Worm (Caenorhabditis elegans) whole organism, young adult: ENCODE results near the gene F18E2.15.

ENCODE experiments used
- B0019.2 ChIP-seq: fragments of 200-800 bp; sonication (Bioruptor generic); conservative IDR thresholded peaks from 2 replicates; pipeline ENCODE4 v1.3.6; 2022; ENCODE audit warnings: missing genetic modification reagents, missing genetic modification characterization, missing compliant biosample characterization
- C06A6.2 ChIP-seq: fragments of 200-800 bp; sonication (Bioruptor generic); conservative IDR thresholded peaks from 2 replicates; pipeline ENCODE4 v1.3.6; 2022; ENCODE audit warnings: missing genetic modification characterization, missing compliant biosample characterization
- C17E4.6 ChIP-seq: fragments of 200-800 bp; sonication (Bioruptor generic); IDR thresholded peaks from 2 replicates; pipeline ENCODE4 v1.3.6; 2022; ENCODE audit warnings: missing genetic modification reagents, missing genetic modification characterization, missing compliant biosample characterization
- D2030.7 ChIP-seq: fragments of 200-800 bp; sonication (Bioruptor generic); IDR thresholded peaks from 2 replicates; pipeline ENCODE4 v1.3.6; 2022; ENCODE audit warnings: missing genetic modification reagents, missing genetic modification characterization, missing compliant biosample characterization
- F33H1.4 ChIP-seq: fragments of 200-800 bp; sonication (Bioruptor generic); IDR thresholded peaks from 2 replicates; pipeline ENCODE4 v1.3.6; 2022; ENCODE audit warnings: missing genetic modification reagents, missing genetic modification characterization, missing compliant biosample characterization
- F39B2.1 ChIP-seq: fragments of 200-800 bp; sonication (Bioruptor generic); IDR thresholded peaks from 2 replicates; pipeline ENCODE4 v1.3.6; 2022; ENCODE audit warnings: missing genetic modification reagents, missing genetic modification characterization, missing compliant biosample characterization
- F52B5.7 ChIP-seq: sonication (generic microtip); optimal IDR thresholded peaks from 2 replicates; lab custom pipeline; 2016; ENCODE audit warnings: mild to moderate bottlenecking, missing genetic modification characterization, missing compliant biosample characterization
- F55B11.4 ChIP-seq: sonication (generic microtip); optimal IDR thresholded peaks from 2 replicates; lab custom pipeline; 2016; ENCODE audit warnings: missing compliant biosample characterization, missing genetic modification characterization, borderline replicate concordance; ENCODE audit not compliant: insufficient read depth
- K11D2.4 ChIP-seq: fragments of 200-800 bp; sonication (Bioruptor generic); IDR thresholded peaks from 2 replicates; pipeline ENCODE4 v1.3.6; 2022; ENCODE audit warnings: missing genetic modification reagents, missing genetic modification characterization, missing compliant biosample characterization
- T26A5.8 ChIP-seq: sonication (generic microtip); optimal IDR thresholded peaks from 2 replicates; lab custom pipeline; 2016; ENCODE audit warnings: missing genetic modification characterization, missing compliant biosample characterization
- Y67H2A.10 ChIP-seq: fragments of 200-800 bp; sonication (Bioruptor generic); conservative IDR thresholded peaks from 2 replicates; pipeline ENCODE4 v1.3.6; 2022; ENCODE audit warnings: missing genetic modification reagents, missing genetic modification characterization, missing compliant biosample characterization
- Y95B8A.8 ChIP-seq: fragments of 200-800 bp; sonication (Bioruptor generic); IDR thresholded peaks from 2 replicates; pipeline ENCODE4 v1.3.6; 2022; ENCODE audit warnings: missing genetic modification reagents, missing genetic modification characterization, missing compliant biosample characterization
- akir-1 ChIP-seq: fragments of 200-800 bp; sonication (Bioruptor generic); optimal IDR thresholded peaks from 2 replicates; lab custom pipeline; 2018; ENCODE audit warnings: mild to moderate bottlenecking, missing genetic modification characterization, moderate library complexity, missing compliant biosample characterization
- attf-3 ChIP-seq: fragments of 200-800 bp; sonication (Bioruptor generic); conservative IDR thresholded peaks from 2 replicates; pipeline ENCODE4 v1.3.6; 2022; ENCODE audit warnings: missing genetic modification reagents, missing genetic modification characterization, missing compliant biosample characterization
- bed-1 ChIP-seq: fragments of 200-800 bp; sonication (Bioruptor generic); IDR thresholded peaks from 2 replicates; pipeline ENCODE4 v1.3.6; 2022; ENCODE audit warnings: missing genetic modification reagents, missing genetic modification characterization, missing compliant biosample characterization
- cebp-2 ChIP-seq: fragments of 200-800 bp; sonication (Bioruptor generic); IDR thresholded peaks from 2 replicates; pipeline ENCODE4 v1.3.6; 2022; ENCODE audit warnings: missing genetic modification characterization, missing compliant biosample characterization
- ceh-27 ChIP-seq: fragments of 200-800 bp; sonication (Bioruptor generic); optimal IDR thresholded peaks from 2 replicates; lab custom pipeline; 2018; ENCODE audit warnings: mild to moderate bottlenecking, missing genetic modification characterization, moderate library complexity, missing compliant biosample characterization
- ceh-40 ChIP-seq: fragments of 200-800 bp; sonication (Bioruptor generic); IDR thresholded peaks from 2 replicates; pipeline ENCODE4 v1.3.6; 2022; ENCODE audit warnings: missing genetic modification characterization, missing compliant biosample characterization
- ceh-91 ChIP-seq: fragments of 200-800 bp; sonication (Bioruptor generic); IDR thresholded peaks from 2 replicates; pipeline ENCODE4 v1.3.6; 2022; ENCODE audit warnings: missing genetic modification reagents, missing genetic modification characterization, missing compliant biosample characterization
- egl-18 ChIP-seq: fragments of 200-800 bp; sonication (Bioruptor generic); IDR thresholded peaks from 2 replicates; pipeline ENCODE4 v1.3.6; 2022; ENCODE audit warnings: missing genetic modification reagents, missing genetic modification characterization, missing compliant biosample characterization
- egrh-3 ChIP-seq: fragments of 200-800 bp; sonication (Bioruptor generic); IDR thresholded peaks from 2 replicates; pipeline ENCODE4 v1.3.6; 2022; ENCODE audit warnings: missing genetic modification reagents, missing genetic modification characterization, missing compliant biosample characterization
- ekl-4 ChIP-seq: fragments of 200-800 bp; sonication (Bioruptor generic); IDR thresholded peaks from 2 replicates; pipeline ENCODE4 v1.3.6; 2022; ENCODE audit warnings: missing genetic modification reagents, missing genetic modification characterization, missing compliant biosample characterization
- gei-17 ChIP-seq: fragments of 200-800 bp; sonication (Bioruptor generic); optimal IDR thresholded peaks from 2 replicates; lab custom pipeline; 2018; ENCODE audit warnings: mild to moderate bottlenecking, missing genetic modification characterization, missing compliant biosample characterization
- him-1 ChIP-seq: sonication (generic microtip); optimal IDR thresholded peaks from 2 replicates; lab custom pipeline; 2016; ENCODE audit warnings: missing genotype, missing genetic modification reagents, missing genetic modification characterization, missing compliant biosample characterization
- hmg-20 ChIP-seq: fragments of 200-800 bp; sonication (Bioruptor generic); IDR thresholded peaks from 2 replicates; pipeline ENCODE4 v1.3.6; 2022; ENCODE audit warnings: missing genetic modification reagents, missing genetic modification characterization, missing compliant biosample characterization
- hsf-1 ChIP-seq: fragments of 200-800 bp; sonication (Bioruptor generic); IDR thresholded peaks from 2 replicates; pipeline ENCODE4 v1.3.6; 2022; ENCODE audit warnings: missing genetic modification reagents, missing genetic modification characterization, missing compliant biosample characterization
- let-526 ChIP-seq: fragments of 200-800 bp; sonication (Bioruptor generic); IDR thresholded peaks from 2 replicates; pipeline ENCODE4 v1.3.6; 2022; ENCODE audit warnings: missing genetic modification reagents, missing genetic modification characterization, missing compliant biosample characterization
- let-607 ChIP-seq, 2 experiments: fragments of 200-800 bp in 1 of 2; sonication (Bioruptor generic) in 1 of 2; sonication (generic microtip) in 1 of 2; optimal IDR thresholded peaks; 2 replicates each; lab custom pipeline; 2016 to 2018; ENCODE audit warnings: mild to moderate bottlenecking in 2 of 2, missing compliant biosample characterization in 2 of 2, missing genetic modification characterization in 2 of 2, moderate library complexity in 2 of 2, missing genotype in 1 of 2
- lin-35 ChIP-seq, 3 experiments: fragments of 150-350 bp in 2 of 3; sonication (generic microtip) in 1 of 3; optimal IDR thresholded peaks; 2 replicates each; lab custom pipeline; 2014 to 2018; ENCODE audit warnings: missing biosample characterization in 3 of 3, missing genetic modification characterization in 3 of 3, missing genetic modification reagents in 3 of 3
- lin-54 ChIP-seq: fragments of 200-800 bp; sonication (Bioruptor generic); optimal IDR thresholded peaks from 2 replicates; lab custom pipeline; 2018; ENCODE audit warnings: mild to moderate bottlenecking, missing genetic modification characterization, missing compliant biosample characterization
- lsy-27 ChIP-seq: sonication (generic microtip); optimal IDR thresholded peaks from 2 replicates; lab custom pipeline; 2017; ENCODE audit warnings: missing genetic modification characterization, mild to moderate bottlenecking, missing compliant biosample characterization, antibody characterized with exemption, missing genotype, borderline replicate concordance; ENCODE audit not compliant: insufficient read depth
- mcd-1 ChIP-seq: fragments of 200-800 bp; sonication (Bioruptor generic); IDR thresholded peaks from 2 replicates; pipeline ENCODE4 v1.3.6; 2022; ENCODE audit warnings: missing genetic modification reagents, missing genetic modification characterization, missing compliant biosample characterization
- mxl-1 ChIP-seq: sonication (generic microtip); optimal IDR thresholded peaks from 2 replicates; lab custom pipeline; 2016; ENCODE audit warnings: missing genetic modification characterization, missing compliant biosample characterization
- nfya-1 ChIP-seq: sonication (generic microtip); optimal IDR thresholded peaks from 2 replicates; lab custom pipeline; 2017; ENCODE audit warnings: antibody characterized with exemption, missing compliant biosample characterization, missing genetic modification characterization, borderline replicate concordance; ENCODE audit not compliant: insufficient read depth
- nfya-2 ChIP-seq: fragments of 200-800 bp; sonication (Bioruptor generic); IDR thresholded peaks from 2 replicates; pipeline ENCODE4 v1.3.6; 2022; ENCODE audit warnings: missing genetic modification reagents, missing genetic modification characterization, missing compliant biosample characterization
- nhr-27 ChIP-seq: fragments of 200-800 bp; sonication (Bioruptor generic); optimal IDR thresholded peaks from 2 replicates; lab custom pipeline; 2018; ENCODE audit warnings: mild to moderate bottlenecking, missing genetic modification characterization, moderate library complexity, missing compliant biosample characterization
- rec-8 ChIP-seq, 2 experiments: sonication (generic microtip); optimal IDR thresholded peaks; 2 replicates each; lab custom pipeline; 2016; ENCODE audit warnings: mild to moderate bottlenecking in 2 of 2, missing genetic modification characterization in 2 of 2, missing genetic modification reagents in 2 of 2, missing genotype in 2 of 2, missing biosample characterization in 1 of 2, missing compliant biosample characterization in 1 of 2, moderate library complexity in 1 of 2
- repo-1 ChIP-seq: sonication (generic microtip); optimal IDR thresholded peaks from 2 replicates; lab custom pipeline; 2017; ENCODE audit warnings: mild to moderate bottlenecking, missing genetic modification characterization, missing compliant biosample characterization
- sea-2 ChIP-seq: fragments of 200-800 bp; sonication (Bioruptor generic); IDR thresholded peaks from 2 replicates; pipeline ENCODE4 v1.3.6; 2022; ENCODE audit warnings: missing genetic modification characterization, missing compliant biosample characterization
- snpc-1.1 ChIP-seq: sonication (generic microtip); optimal IDR thresholded peaks from 2 replicates; lab custom pipeline; 2017; ENCODE audit warnings: missing genetic modification characterization, mild to moderate bottlenecking, missing compliant biosample characterization, antibody characterized with exemption, moderate library complexity, missing genotype, missing genetic modification reagents; ENCODE audit not compliant: insufficient read depth
- sptf-2 ChIP-seq: fragments of 200-800 bp; sonication (Bioruptor generic); optimal IDR thresholded peaks from 2 replicates; lab custom pipeline; 2018; ENCODE audit warnings: mild to moderate bottlenecking, missing genetic modification characterization, missing compliant biosample characterization
- tbx-9 ChIP-seq: sonication (generic microtip); optimal IDR thresholded peaks from 2 replicates; lab custom pipeline; 2016; ENCODE audit warnings: borderline replicate concordance, missing genetic modification characterization, inconsistent platforms, missing compliant biosample characterization
- tlf-1 ChIP-seq: fragments of 200-800 bp; sonication (Bioruptor generic); optimal IDR thresholded peaks from 2 replicates; lab custom pipeline; 2018; ENCODE audit warnings: mild to moderate bottlenecking, missing genetic modification characterization, missing compliant biosample characterization
- unc-130 ChIP-seq: sonication (generic microtip); optimal IDR thresholded peaks from 2 replicates; lab custom pipeline; 2016; ENCODE audit warnings: missing genetic modification reagents, missing genetic modification characterization, missing compliant biosample characterization
- zim-3 ChIP-seq: sonication (generic microtip); optimal IDR thresholded peaks from 2 replicates; lab custom pipeline; 2017; ENCODE audit warnings: mild to moderate bottlenecking, missing genetic modification characterization, moderate library complexity, missing compliant biosample characterization
- ztf-26 ChIP-seq: sonication (generic microtip); optimal IDR thresholded peaks from 2 replicates; lab custom pipeline; 2017; ENCODE audit warnings: missing genetic modification characterization, missing compliant biosample characterization
- ztf-6 ChIP-seq: fragments of 200-800 bp; sonication (Bioruptor generic); IDR thresholded peaks from 2 replicates; pipeline ENCODE4 v1.3.6; 2022; ENCODE audit warnings: missing genetic modification reagents, missing genetic modification characterization, missing compliant biosample characterization

The F18E2.15 gene

DNA sequence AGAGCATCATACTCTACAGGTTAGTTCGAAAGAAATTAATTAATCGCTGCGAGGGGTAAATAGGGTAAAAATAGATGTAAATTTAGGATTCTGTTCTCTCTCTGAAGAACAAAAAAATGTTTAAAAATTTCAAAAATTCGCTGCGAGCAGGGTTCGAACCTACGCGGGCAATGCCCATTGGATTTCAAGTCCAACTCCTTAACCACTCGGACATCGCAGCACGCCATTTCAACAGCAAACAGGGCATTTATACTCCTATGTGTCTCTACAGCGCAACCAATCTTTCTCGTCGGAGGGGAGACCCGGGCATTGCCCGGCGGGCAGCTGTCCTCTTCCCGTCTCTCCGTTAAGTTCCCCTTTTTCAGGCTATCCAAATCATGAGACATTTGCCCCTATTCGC is 19.4 kb upstream of the F18E2.15 start (continued):
- peak; percentile 8 to 22 for TF ChIP-seq let-607 (tag; optimal IDR thresholded peaks at IDR 0.05; lab: Kevin White, UChicago)
- peak; percentile 72 for TF ChIP-seq mcd-1 (GFP tag; lab: Robert Waterston, UW)
- 0 out of 2 replicates have a peak, but pooled peaks have one; percentile 45 for TF ChIP-seq egrh-3 (GFP tag; lab: Robert Waterston, UW)
- peak; percentile 65 for TF ChIP-seq attf-3
- peak; percentile 60; the same call in 1 of the 2 replicates for TF ChIP-seq let-526 (GFP tag; lab: Robert Waterston, UW)
- peak; percentile 33; the same call in 1 of the 2 replicates for TF ChIP-seq Y95B8A.8 (GFP tag; lab: Robert Waterston, UW)
- TF ChIP-seq F39B2.1 (GFP tag; lab: Robert Waterston, UW), result no peak
- TF ChIP-seq zim-3 (tag; lab: Kevin White, UChicago), result peak; percentile 91
- TF ChIP-seq nfya-1 (tag; lab: Kevin White, UChicago), result no peak
- peak; percentile 68; the same call in 1 of the 2 replicates for TF ChIP-seq ekl-4 (GFP tag; lab: Robert Waterston, UW)
- 0 out of 2 replicates have a peak, but pooled peaks have one; percentile 21 for TF ChIP-seq C17E4.6 (GFP tag; lab: Robert Waterston, UW)
- no peak for TF ChIP-seq C06A6.2 (GFP tag; lab: Robert Waterston, UW)
- TF ChIP-seq tlf-1 (GFP tag; lab: Kevin White, UChicago), result no peak
- peak; percentile 78; the same call in 1 of the 2 replicates for TF ChIP-seq ceh-40 (GFP tag; lab: Robert Waterston, UW)
- TF ChIP-seq unc-130 (GFP tag; lab: Kevin White, UChicago), result peak; percentile 17
- TF ChIP-seq lin-35 (GFP tag; optimal IDR thresholded peaks at IDR 0.05; lab: Kevin White, UChicago), result no peak
- peak; percentile 68 for TF ChIP-seq D2030.7 (GFP tag; lab: Robert Waterston, UW)
- TF ChIP-seq T26A5.8, result peak; percentile 59
- TF ChIP-seq hsf-1 (GFP tag; lab: Robert Waterston, UW), result no peak; the same call in 1 of the 2 replicates
- TF ChIP-seq Y67H2A.10 (GFP tag; lab: Robert Waterston, UW), result no peak
- peak; percentile 31; the same call in 1 of the 2 replicates for TF ChIP-seq ceh-91 (GFP tag; lab: Robert Waterston, UW)
- peak; percentile 59 for TF ChIP-seq sptf-2 (GFP tag; lab: Kevin White, UChicago)
- peak; percentile 76 for TF ChIP-seq him-1 (tag; lab: Kevin White, UChicago)
- peak; percentile 72 for TF ChIP-seq mxl-1 (tag; lab: Kevin White, UChicago)
- no peak for TF ChIP-seq egl-18 (GFP tag; lab: Robert Waterston, UW)
- TF ChIP-seq lsy-27 (tag; lab: Kevin White, UChicago), result peak; percentile 82
- no peak for TF ChIP-seq akir-1 (GFP tag; lab: Kevin White, UChicago)
- no peak; the same call in 1 of the 2 replicates for TF ChIP-seq F33H1.4 (GFP tag; lab: Robert Waterston, UW)
- peak; percentile 51 for TF ChIP-seq ztf-26 (tag; lab: Kevin White, UChicago)
- 0 out of 2 replicates have a peak, but pooled peaks have one; percentile 45 for TF ChIP-seq sea-2
- peak; percentile 80; the same call in 1 of the 2 replicates for TF ChIP-seq cebp-2 (GFP tag; lab: Robert Waterston, UW)
- TF ChIP-seq K11D2.4 (GFP tag; lab: Robert Waterston, UW), result no peak
- TF ChIP-seq tbx-9, result no peak
- TF ChIP-seq rec-8 (tag; optimal IDR thresholded peaks at IDR 0.05; lab: Kevin White, UChicago), result peak; percentile 75 to 84
- peak; percentile 66 for TF ChIP-seq F52B5.7 (tag; lab: Kevin White, UChicago)
- TF ChIP-seq F55B11.4 (tag; lab: Kevin White, UChicago), result no peak
- TF ChIP-seq nfya-2 (GFP tag; lab: Robert Waterston, UW), result no peak
- TF ChIP-seq ztf-6 (GFP tag; lab: Robert Waterston, UW), result 0 out of 2 replicates have a peak, but pooled peaks have one; percentile 53
- peak; percentile 53; the same call in 1 of the 2 replicates for TF ChIP-seq hmg-20 (GFP tag; lab: Robert Waterston, UW)
- no peak for TF ChIP-seq B0019.2 (GFP tag; lab: Robert Waterston, UW)
- TF ChIP-seq ceh-27 (GFP tag; lab: Kevin White, UChicago), result peak; percentile 75
- TF ChIP-seq repo-1 (tag; lab: Kevin White, UChicago), result peak; percentile 15
- no peak for TF ChIP-seq bed-1
- peak; percentile 2 for TF ChIP-seq snpc-1.1
- TF ChIP-seq nhr-27, result peak; percentile 17
- no peak for TF ChIP-seq lin-54
- peak; percentile 13 for TF ChIP-seq gei-17
